Worm (Caenorhabditis elegans) whole organism, L4 larva: ENCODE results near the gene dhs-12.

Experiments
- F26F4.8 ChIP-seq: fragments of 200-800 bp; sonication (Bioruptor generic); conservative IDR thresholded peaks from 2 replicates; pipeline ENCODE4 v1.3.6; 2022; ENCODE audit warnings: missing genetic modification characterization, missing compliant biosample characterization
- F44E2.7 ChIP-seq: fragments of 200-800 bp; sonication (Bioruptor generic); IDR thresholded peaks from 2 replicates; pipeline ENCODE4 v2.1.2; 2022; ENCODE audit warnings: missing genetic modification characterization, missing compliant biosample characterization
- F49E8.2 ChIP-seq: sonication (generic microtip); optimal IDR thresholded peaks from 2 replicates; lab custom pipeline; 2016; ENCODE audit warnings: missing compliant biosample characterization, mild to moderate bottlenecking, missing genetic modification characterization, borderline replicate concordance
- T26A8.4 ChIP-seq: fragments of 200-800 bp; sonication (Bioruptor generic); IDR thresholded peaks from 2 replicates; pipeline ENCODE4 v1.3.6; 2022; ENCODE audit warnings: missing genetic modification characterization, missing compliant biosample characterization
- ZK546.5 ChIP-seq, 2 experiments: sonication (generic microtip); optimal IDR thresholded peaks; 2 replicates each; lab custom pipeline; 2017; ENCODE audit warnings: missing biosample characterization in 2 of 2, missing genetic modification characterization in 2 of 2
- aha-1 ChIP-seq: fragments of 150-350 bp; peaks from one replicate; lab custom pipeline; 2014; ENCODE audit warnings: missing biosample characterization, missing genetic modification characterization
- aly-2 ChIP-seq: sonication (generic microtip); optimal IDR thresholded peaks from 2 replicates; lab custom pipeline; 2018; ENCODE audit warnings: missing biosample characterization, missing genetic modification characterization
- ama-1 ChIP-seq: fragments of 150-350 bp; optimal IDR thresholded peaks from 2 replicates; lab custom pipeline; 2014; ENCODE audit warnings: inconsistent platforms, mixed read lengths
- arid-1 ChIP-seq: fragments of 200-800 bp; sonication (Bioruptor generic); conservative IDR thresholded peaks from 2 replicates; pipeline ENCODE4 v1.3.6; 2022; ENCODE audit warnings: missing genetic modification reagents, missing genetic modification characterization, missing compliant biosample characterization
- ceh-28 ChIP-seq: fragments of 150-350 bp; optimal IDR thresholded peaks from 2 replicates; lab custom pipeline; 2014; ENCODE audit warnings: missing biosample characterization, missing genetic modification reagents, missing genetic modification characterization
- ces-1 ChIP-seq: fragments of 150-350 bp; sonication (generic microtip); optimal IDR thresholded peaks from 4 replicates; lab custom pipeline; 2014; ENCODE audit warnings: missing biosample characterization, missing genetic modification reagents, missing genetic modification characterization
- cey-2 ChIP-seq: sonication (generic microtip); optimal IDR thresholded peaks from 3 replicates; lab custom pipeline; 2017; ENCODE audit warnings: missing genetic modification characterization, mild to moderate bottlenecking, missing compliant biosample characterization, antibody characterized with exemption, borderline replicate concordance; ENCODE audit not compliant: insufficient read depth
- daf-16 ChIP-seq, 3 experiments: sonication (generic microtip); optimal IDR thresholded peaks; 2 replicates each; lab custom pipeline; 2016 to 2017; ENCODE audit warnings: missing genetic modification characterization in 3 of 3, missing genetic modification reagents in 3 of 3, mild to moderate bottlenecking in 2 of 3, missing compliant biosample characterization in 2 of 3, missing biosample characterization in 1 of 3, moderate library complexity in 1 of 3
- dmd-6 ChIP-seq: fragments of 200-800 bp; sonication (Bioruptor generic); IDR thresholded peaks from 2 replicates; pipeline ENCODE4 v1.3.6; 2022; ENCODE audit warnings: missing genetic modification reagents, missing genetic modification characterization, missing compliant biosample characterization
- egl-43 ChIP-seq: fragments of 200-800 bp; sonication (Bioruptor generic); IDR thresholded peaks from 2 replicates; pipeline ENCODE4 v1.3.6; 2022; ENCODE audit warnings: missing genetic modification reagents, missing genetic modification characterization, missing compliant biosample characterization
- hif-1 ChIP-seq, 2 experiments: sonication (generic microtip); optimal IDR thresholded peaks; 2 replicates each; lab custom pipeline; 2016 to 2017; ENCODE audit warnings: missing compliant biosample characterization in 2 of 2, missing genetic modification characterization in 2 of 2, missing genetic modification reagents in 2 of 2, missing genotype in 2 of 2, mild to moderate bottlenecking in 1 of 2
- hlh-30 ChIP-seq: sonication (generic microtip); optimal IDR thresholded peaks from 2 replicates; lab custom pipeline; 2017; ENCODE audit warnings: antibody characterized with exemption, mild to moderate bottlenecking, missing genetic modification characterization, missing compliant biosample characterization; ENCODE audit not compliant: insufficient read depth
- jun-1 ChIP-seq: fragments of 150-350 bp; optimal IDR thresholded peaks from 2 replicates; lab custom pipeline; 2014; ENCODE audit warnings: missing biosample characterization, missing genetic modification reagents, missing genetic modification characterization
- lim-7 ChIP-seq: fragments of 200-800 bp; sonication (Bioruptor generic); IDR thresholded peaks from 2 replicates; pipeline ENCODE4 v1.3.6; 2022; ENCODE audit warnings: missing genetic modification characterization, missing compliant biosample characterization
- lin-1 ChIP-seq: fragments of 200-800 bp; sonication (Bioruptor generic); IDR thresholded peaks from 2 replicates; pipeline ENCODE4 v1.3.6; 2022; ENCODE audit warnings: missing genetic modification reagents, missing genetic modification characterization, missing compliant biosample characterization
- lin-29 ChIP-seq: fragments of 200-800 bp; sonication (Bioruptor generic); IDR thresholded peaks from 2 replicates; pipeline ENCODE4 v1.3.6; 2022; ENCODE audit warnings: missing genetic modification reagents, missing genetic modification characterization, missing compliant biosample characterization
- lsy-2 ChIP-seq, 2 experiments: fragments of 150-350 bp in 1 of 2; sonication (generic microtip) in 1 of 2; optimal IDR thresholded peaks; 2 replicates each; lab custom pipeline; 2014 to 2017; ENCODE audit warnings: missing biosample characterization in 2 of 2, missing genetic modification characterization in 2 of 2
- madf-5 ChIP-seq, 2 experiments: fragments of 200-800 bp; sonication (Bioruptor generic); IDR thresholded peaks; 2 replicates each; pipeline ENCODE4 v1.3.6; 2022; ENCODE audit warnings: missing compliant biosample characterization in 2 of 2, missing genetic modification characterization in 2 of 2
- mes-2 ChIP-seq: sonication (generic microtip); optimal IDR thresholded peaks from 2 replicates; lab custom pipeline; 2016; ENCODE audit warnings: missing genotype, mild to moderate bottlenecking, missing genetic modification characterization, missing compliant biosample characterization; ENCODE audit not compliant: poor library complexity, severe bottlenecking
- mxl-2 ChIP-seq: fragments of 200-800 bp; sonication (Bioruptor generic); conservative IDR thresholded peaks from 2 replicates; pipeline ENCODE4 v1.3.6; 2022; ENCODE audit warnings: missing genetic modification reagents, missing genetic modification characterization, missing compliant biosample characterization
- nhr-25 ChIP-seq: sonication (generic microtip); optimal IDR thresholded peaks from 2 replicates; lab custom pipeline; 2017; ENCODE audit warnings: missing genetic modification characterization, mild to moderate bottlenecking, missing compliant biosample characterization, antibody characterized with exemption, moderate library complexity, borderline replicate concordance; ENCODE audit not compliant: insufficient read depth
- nhr-28 ChIP-seq: fragments of 150-350 bp; optimal IDR thresholded peaks from 2 replicates; lab custom pipeline; 2014; ENCODE audit warnings: missing biosample characterization, missing genetic modification characterization
- nhr-42 ChIP-seq: fragments of 200-800 bp; sonication (Bioruptor generic); IDR thresholded peaks from 2 replicates; pipeline ENCODE4 v1.3.6; 2022; ENCODE audit warnings: missing genetic modification characterization, missing compliant biosample characterization
- nhr-77 ChIP-seq: fragments of 150-350 bp; optimal IDR thresholded peaks from 2 replicates; lab custom pipeline; 2014; ENCODE audit warnings: missing biosample characterization, missing genetic modification characterization
- php-3 ChIP-seq: fragments of 200-800 bp; sonication (Bioruptor generic); IDR thresholded peaks from 2 replicates; pipeline ENCODE4 v1.3.6; 2022; ENCODE audit warnings: missing genetic modification reagents, missing genetic modification characterization, missing compliant biosample characterization
- rbr-2 ChIP-seq: sonication (generic microtip); optimal IDR thresholded peaks from 2 replicates; lab custom pipeline; 2016; ENCODE audit warnings: missing genotype, missing genetic modification characterization, missing compliant biosample characterization
- snpc-1.2 ChIP-seq: fragments of 200-800 bp; sonication (Bioruptor generic); IDR thresholded peaks from 2 replicates; pipeline ENCODE4 v1.3.6; 2022; ENCODE audit warnings: missing genetic modification reagents, missing genetic modification characterization, missing compliant biosample characterization
- unc-130 ChIP-seq: sonication (generic microtip); optimal IDR thresholded peaks from 2 replicates; lab custom pipeline; 2016; ENCODE audit warnings: missing genetic modification reagents, missing genetic modification characterization, missing compliant biosample characterization
- unc-62 ChIP-seq, 3 experiments: fragments of 150-350 bp in 1 of 3; sonication (generic microtip); optimal IDR thresholded peaks in 2 of 3; peaks in 1 of 3; 1 replicate in 1 of 3; 2 replicates in 2 of 3; lab custom pipeline; 2014 to 2017; ENCODE audit warnings: missing biosample characterization in 3 of 3, missing genetic modification characterization in 3 of 3, missing genetic modification reagents in 3 of 3, missing genotype in 1 of 3
- zfp-3 ChIP-seq: fragments of 200-800 bp; sonication (Bioruptor generic); conservative IDR thresholded peaks from 2 replicates; pipeline ENCODE4 v1.3.6; 2022; ENCODE audit warnings: missing genetic modification reagents, missing genetic modification characterization, missing compliant biosample characterization
- zip-2 ChIP-seq: fragments of 150-350 bp; optimal IDR thresholded peaks from 2 replicates; lab custom pipeline; 2014; ENCODE audit warnings: missing biosample characterization, missing genetic modification characterization
- ztf-11 ChIP-seq: fragments of 150-350 bp; optimal IDR thresholded peaks from 2 replicates; lab custom pipeline; 2014; ENCODE audit warnings: missing biosample characterization, missing genetic modification characterization
- ztf-7 ChIP-seq: fragments of 150-350 bp; optimal IDR thresholded peaks from 2 replicates; lab custom pipeline; 2014; ENCODE audit warnings: missing biosample characterization, missing genetic modification characterization

Gene dhs-12

DNA sequence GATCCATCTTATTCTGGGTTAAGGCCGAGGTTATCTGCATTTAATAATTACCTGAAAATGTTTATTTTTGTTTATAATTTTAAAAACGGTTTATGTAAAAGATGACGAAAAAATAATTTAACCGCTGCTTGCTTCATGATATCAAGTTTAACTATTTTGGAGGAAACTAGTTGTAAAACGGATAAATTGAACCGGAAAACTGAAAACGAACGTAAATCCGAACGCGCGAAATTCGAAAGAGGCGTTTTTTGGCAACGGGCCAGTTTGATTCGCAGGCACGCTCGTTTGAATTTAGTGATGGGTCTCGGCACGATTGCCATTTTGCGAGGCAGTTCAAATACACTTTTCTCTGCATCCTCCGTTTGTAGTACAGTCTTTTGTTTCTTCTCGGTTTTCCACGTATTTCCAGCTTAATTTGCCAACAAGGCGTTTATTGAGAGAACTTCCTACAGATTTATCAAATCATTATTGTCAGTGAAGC is 13.3 kb upstream of the dhs-12 start, which contains the start of the genes gtbp-1 and K08F4.3 (continued):
- TF ChIP-seq unc-130 (GFP tag; lab: Kevin White, UChicago) (peak; percentile 32), madf-5 (GFP tag; IDR thresholded peaks at IDR 0.05; lab: Robert Waterston, UW) (no peak), lin-1 (GFP tag; lab: Robert Waterston, UW) (no peak), ceh-28 (no peak), daf-16 (GFP tag; optimal IDR thresholded peaks at IDR 0.05; lab: Kevin White, UChicago) (no peak), daf-16 (tag; optimal IDR thresholded peaks at IDR 0.05; lab: Kevin White, UChicago) (no peak), ama-1 (peak; percentile 16), zip-2 (no peak), egl-43 (GFP tag; lab: Robert Waterston, UW) (no peak), jun-1 (tag; lab: Kevin White, UChicago) (no peak), unc-62 (GFP tag; optimal IDR thresholded peaks at IDR 0.05 in 1 of 2; lab: Kevin White, UChicago) (no peak), unc-62 (tag; optimal IDR thresholded peaks at IDR 0.05; lab: Kevin White, UChicago) (no peak), snpc-1.2 (GFP tag; lab: Robert Waterston, UW) (no peak), nhr-77 (tag; lab: Kevin White, UChicago) (peak; percentile 66), aha-1 (tag; lab: Kevin White, UChicago) (peak; percentile 98), lin-29 (GFP tag; lab: Robert Waterston, UW) (no peak), cey-2 (tag; lab: Kevin White, UChicago) (no peak), aly-2 (tag; lab: Kevin White, UChicago) (no peak), ztf-7 (tag; lab: Kevin White, UChicago) (no peak), mxl-2 (GFP tag; lab: Robert Waterston, UW) (no peak)

DNA sequence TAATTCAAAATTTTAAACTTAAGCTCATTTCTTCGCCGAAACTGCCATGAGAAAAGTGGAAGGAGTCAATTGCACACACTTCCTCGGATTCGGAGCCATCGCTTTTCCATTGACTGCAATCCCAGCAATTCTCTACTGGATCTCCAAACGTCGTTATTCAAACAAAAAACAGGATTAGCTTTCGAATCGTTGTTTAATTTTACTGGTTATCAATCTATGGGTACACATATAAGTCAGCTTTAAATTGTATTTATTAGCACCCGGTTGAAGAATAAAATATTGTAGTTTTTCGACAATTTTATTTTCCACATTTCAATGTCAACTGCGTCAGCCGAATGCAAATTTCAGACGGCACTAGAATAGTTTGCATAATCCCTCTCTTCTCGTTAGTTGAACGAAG is 12.3 kb upstream of the dhs-12 start, which contains the start of gene glt-3:
Gene glt-3 (plus strand): TSS at position 301 of the 400 bp plus-strand sequence.
- no peak for TF ChIP-seq ztf-11 (tag; lab: Kevin White, UChicago)
- no peak for TF ChIP-seq nhr-28 (tag; lab: Kevin White, UChicago)
- no peak for TF ChIP-seq nhr-42 (GFP tag; lab: Robert Waterston, UW)
- TF ChIP-seq ces-1 (GFP tag; lab: Kevin White, UChicago), result no peak
- no peak for TF ChIP-seq zfp-3
- no peak for TF ChIP-seq hlh-30 (tag; lab: Kevin White, UChicago)
- TF ChIP-seq arid-1, result no peak
- TF ChIP-seq php-3, result no peak
- TF ChIP-seq zip-2, result no peak
- no peak for TF ChIP-seq nhr-25 (tag; lab: Kevin White, UChicago)
- no peak for TF ChIP-seq mxl-2 (GFP tag; lab: Robert Waterston, UW)
- no peak for TF ChIP-seq F44E2.7 (GFP tag; lab: Robert Waterston, UW)
- no peak for TF ChIP-seq lsy-2 (tag; optimal IDR thresholded peaks at IDR 0.05; lab: Kevin White, UChicago)
- TF ChIP-seq mes-2 (tag; lab: Kevin White, UChicago), result no peak
- no peak for TF ChIP-seq daf-16 (GFP tag; optimal IDR thresholded peaks at IDR 0.05; lab: Kevin White, UChicago)
- no peak for TF ChIP-seq daf-16 (tag; optimal IDR thresholded peaks at IDR 0.05; lab: Kevin White, UChicago)

DNA sequence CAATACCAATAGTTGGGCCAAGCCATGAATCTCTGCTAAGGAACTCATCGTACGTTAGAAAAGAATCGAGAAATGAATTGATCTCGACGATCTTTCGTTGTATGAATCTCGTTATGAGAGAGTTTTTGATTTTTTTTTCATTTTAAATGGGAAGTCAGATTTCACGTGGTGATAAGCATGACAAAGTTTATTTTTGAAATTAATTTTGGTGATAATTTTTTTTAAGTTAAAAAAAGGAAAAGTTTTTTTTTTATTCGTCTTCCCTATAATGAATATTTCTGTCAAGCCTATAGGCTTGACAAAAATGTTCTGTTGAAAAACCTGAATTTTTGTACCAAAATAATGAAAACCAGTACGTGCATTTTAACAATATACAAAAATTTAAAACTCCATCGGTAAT is 6.4 kb upstream of the dhs-12 start, which contains the start of gene K08F4.5:
Gene K08F4.5 (minus strand): TSS at position 101 of the 400 bp plus-strand sequence.
- TF ChIP-seq hif-1 (tag; optimal IDR thresholded peaks at IDR 0.05; lab: Kevin White, UChicago), result no peak
- TF ChIP-seq F49E8.2, result no peak
- no peak for TF ChIP-seq F26F4.8 (GFP tag; lab: Robert Waterston, UW)
- no peak for TF ChIP-seq arid-1
- no peak for TF ChIP-seq ceh-28
- TF ChIP-seq T26A8.4 (GFP tag; lab: Robert Waterston, UW), result no peak
- TF ChIP-seq rbr-2, result no peak
- TF ChIP-seq ZK546.5 (tag; optimal IDR thresholded peaks at IDR 0.05; lab: Kevin White, UChicago), result no peak
- TF ChIP-seq hlh-30 (tag; lab: Kevin White, UChicago), result no peak
- no peak for TF ChIP-seq lim-7 (GFP tag; lab: Robert Waterston, UW)
- no peak for TF ChIP-seq F44E2.7 (GFP tag; lab: Robert Waterston, UW)
- TF ChIP-seq dmd-6, result no peak
